Worm (Caenorhabditis elegans) whole organism, L1 larva: ENCODE measurements around the gene ard-1.

Experiments used
- F16B12.6 ChIP-seq: fragments of 150-350 bp; optimal IDR thresholded peaks from 2 replicates; lab custom pipeline; 2014; ENCODE audit warnings: missing biosample characterization, missing genetic modification characterization
- aly-2 ChIP-seq: fragments of 150-350 bp; optimal IDR thresholded peaks from 2 replicates; lab custom pipeline; 2014; ENCODE audit warnings: missing biosample characterization, missing genetic modification characterization
- ama-1 ChIP-seq: fragments of 150-350 bp; optimal IDR thresholded peaks from 2 replicates; lab custom pipeline; 2014
- blmp-1 ChIP-seq: fragments of 150-350 bp; optimal IDR thresholded peaks from 2 replicates; lab custom pipeline; 2014; ENCODE audit warnings: missing biosample characterization, missing genetic modification characterization
- ceh-63 ChIP-seq: fragments of 200-800 bp; sonication (Bioruptor generic); optimal IDR thresholded peaks from 2 replicates; lab custom pipeline; 2018; ENCODE audit warnings: mild to moderate bottlenecking, missing genetic modification characterization, missing compliant biosample characterization
- ceh-8 ChIP-seq: fragments of 200-800 bp; sonication (Bioruptor generic); optimal IDR thresholded peaks from 2 replicates; lab custom pipeline; 2018; ENCODE audit warnings: mild to moderate bottlenecking, missing genetic modification characterization, moderate library complexity, missing compliant biosample characterization
- ceh-82 ChIP-seq, 3 experiments: fragments of 150-350 bp in 1 of 3; sonication (generic microtip) in 2 of 3; optimal IDR thresholded peaks; 2 replicates each; lab custom pipeline; 2014 to 2017; ENCODE audit warnings: missing biosample characterization in 3 of 3, missing genetic modification characterization in 3 of 3
- dpl-1 ChIP-seq, 3 experiments: fragments of 150-350 bp in 2 of 3; sonication (generic microtip) in 1 of 3; optimal IDR thresholded peaks; 2 replicates each; lab custom pipeline; 2014 to 2017; ENCODE audit warnings: missing biosample characterization in 3 of 3, missing genetic modification characterization in 3 of 3, missing genetic modification reagents in 3 of 3
- dsc-1 ChIP-seq: sonication (generic microtip); optimal IDR thresholded peaks from 2 replicates; lab custom pipeline; 2016; ENCODE audit warnings: mild to moderate bottlenecking, missing genetic modification characterization, missing compliant biosample characterization
- efl-3 ChIP-seq: fragments of 200-800 bp; sonication (Bioruptor generic); optimal IDR thresholded peaks from 2 replicates; lab custom pipeline; 2018; ENCODE audit warnings: mild to moderate bottlenecking, missing genetic modification characterization, missing compliant biosample characterization
- elt-2 ChIP-seq: sonication (generic microtip); optimal IDR thresholded peaks from 2 replicates; lab custom pipeline; 2016; ENCODE audit warnings: missing genetic modification characterization, mild to moderate bottlenecking, inconsistent platforms, missing compliant biosample characterization, missing genetic modification reagents
- fkh-10 ChIP-seq: sonication (generic microtip); optimal IDR thresholded peaks from 2 replicates; lab custom pipeline; 2017; ENCODE audit warnings: missing biosample characterization, missing genetic modification reagents, missing genetic modification characterization
- fkh-4 ChIP-seq: sonication (generic microtip); optimal IDR thresholded peaks from 2 replicates; lab custom pipeline; 2016; ENCODE audit warnings: missing compliant biosample characterization, missing genetic modification characterization, borderline replicate concordance
- fkh-8 ChIP-seq: sonication (generic microtip); optimal IDR thresholded peaks from 2 replicates; lab custom pipeline; 2016; ENCODE audit warnings: mild to moderate bottlenecking, missing genetic modification characterization, missing compliant biosample characterization
- fos-1 ChIP-seq: fragments of 150-350 bp; optimal IDR thresholded peaks from 2 replicates; lab custom pipeline; 2014; ENCODE audit warnings: missing biosample characterization, missing genetic modification characterization
- hlh-17 ChIP-seq: fragments of 200-800 bp; sonication (Bioruptor generic); optimal IDR thresholded peaks from 2 replicates; lab custom pipeline; 2018; ENCODE audit warnings: missing genetic modification characterization, mild to moderate bottlenecking, missing compliant biosample characterization, moderate library complexity, borderline replicate concordance
- irx-1 ChIP-seq: sonication (generic microtip); optimal IDR thresholded peaks from 2 replicates; lab custom pipeline; 2016; ENCODE audit warnings: missing genetic modification characterization, missing compliant biosample characterization
- isw-1 ChIP-seq: fragments of 200-800 bp; sonication (Bioruptor generic); IDR thresholded peaks from 2 replicates; pipeline ENCODE4 v1.3.6; 2022; ENCODE audit warnings: missing genetic modification characterization, missing compliant biosample characterization
- jun-1 ChIP-seq: fragments of 150-350 bp; optimal IDR thresholded peaks from 2 replicates; lab custom pipeline; 2014; ENCODE audit warnings: missing biosample characterization, missing genetic modification reagents, missing genetic modification characterization
- lin-13 ChIP-seq: fragments of 150-350 bp; optimal IDR thresholded peaks from 2 replicates; lab custom pipeline; 2014; ENCODE audit warnings: missing biosample characterization, missing genetic modification reagents, missing genetic modification characterization
- lin-14 ChIP-seq: fragments of 200-800 bp; sonication (Bioruptor generic); optimal IDR thresholded peaks from 2 replicates; lab custom pipeline; 2018; ENCODE audit warnings: mild to moderate bottlenecking, missing genetic modification characterization, moderate library complexity, missing compliant biosample characterization
- lin-35 ChIP-seq, 2 experiments: fragments of 150-350 bp; optimal IDR thresholded peaks; 2 replicates each; lab custom pipeline; 2014; ENCODE audit warnings: missing biosample characterization in 2 of 2, missing genetic modification characterization in 2 of 2, missing genetic modification reagents in 2 of 2
- lir-3 ChIP-seq: sonication (generic microtip); optimal IDR thresholded peaks from 2 replicates; lab custom pipeline; 2016; ENCODE audit warnings: mild to moderate bottlenecking, missing genetic modification characterization, moderate library complexity, missing compliant biosample characterization; ENCODE audit not compliant: poor library complexity
- mab-9 ChIP-seq: fragments of 200-800 bp; sonication (Bioruptor generic); IDR thresholded peaks from 2 replicates; pipeline ENCODE4 v1.3.6; 2022; ENCODE audit warnings: missing genetic modification reagents, missing genetic modification characterization, missing compliant biosample characterization
- mdl-1 ChIP-seq, 2 experiments: fragments of 150-350 bp; optimal IDR thresholded peaks; 2 replicates each; lab custom pipeline; 2014 to 2017; ENCODE audit warnings: missing biosample characterization in 2 of 2, missing genetic modification characterization in 2 of 2, inconsistent platforms in 1 of 2
- mef-2 ChIP-seq: fragments of 150-350 bp; optimal IDR thresholded peaks from 2 replicates; lab custom pipeline; 2014; ENCODE audit warnings: missing biosample characterization, missing genetic modification characterization
- nhr-11 ChIP-seq: fragments of 150-350 bp; optimal IDR thresholded peaks from 2 replicates; lab custom pipeline; 2014; ENCODE audit warnings: missing biosample characterization, missing genetic modification characterization
- nhr-12 ChIP-seq: sonication (generic microtip); optimal IDR thresholded peaks from 2 replicates; lab custom pipeline; 2017; ENCODE audit warnings: missing biosample characterization, missing genetic modification characterization
- nhr-19 ChIP-seq: fragments of 200-800 bp; sonication (Bioruptor generic); conservative IDR thresholded peaks from 2 replicates; pipeline ENCODE4 v1.3.6; 2022; ENCODE audit warnings: missing genetic modification characterization, missing compliant biosample characterization
- nhr-237 ChIP-seq: fragments of 150-350 bp; optimal IDR thresholded peaks from 2 replicates; lab custom pipeline; 2014; ENCODE audit warnings: missing biosample characterization, missing genetic modification characterization
- nhr-28 ChIP-seq: fragments of 150-350 bp; optimal IDR thresholded peaks from 2 replicates; lab custom pipeline; 2014; ENCODE audit warnings: missing biosample characterization, missing genetic modification characterization
- nhr-47 ChIP-seq: sonication (generic microtip); optimal IDR thresholded peaks from 2 replicates; lab custom pipeline; 2016; ENCODE audit warnings: mild to moderate bottlenecking, missing genetic modification characterization, moderate library complexity, missing compliant biosample characterization
- nhr-76 ChIP-seq: sonication (generic microtip); optimal IDR thresholded peaks from 2 replicates; lab custom pipeline; 2017; ENCODE audit warnings: missing biosample characterization, missing genetic modification characterization
- nhr-77 ChIP-seq: fragments of 150-350 bp; optimal IDR thresholded peaks from 2 replicates; lab custom pipeline; 2014; ENCODE audit warnings: missing biosample characterization, missing genetic modification characterization
- nhr-84 ChIP-seq: sonication (generic microtip); optimal IDR thresholded peaks from 2 replicates; lab custom pipeline; 2017; ENCODE audit warnings: missing biosample characterization, missing genetic modification characterization
- nhr-85 ChIP-seq: sonication (generic microtip); peaks from one replicate; lab custom pipeline; 2016; ENCODE audit warnings: missing genetic modification characterization, inconsistent platforms, missing compliant biosample characterization
- pax-3 ChIP-seq: fragments of 200-800 bp; sonication (Bioruptor generic); optimal IDR thresholded peaks from 2 replicates; lab custom pipeline; 2018; ENCODE audit warnings: mild to moderate bottlenecking, missing genetic modification characterization, moderate library complexity, missing compliant biosample characterization
- sox-4 ChIP-seq: sonication (generic microtip); optimal IDR thresholded peaks from 2 replicates; lab custom pipeline; 2016; ENCODE audit warnings: missing genetic modification characterization, missing compliant biosample characterization
- sptf-1 ChIP-seq: fragments of 150-350 bp; optimal IDR thresholded peaks from 2 replicates; lab custom pipeline; 2014; ENCODE audit warnings: missing biosample characterization, missing genetic modification characterization
- tbx-2 ChIP-seq: sonication (generic microtip); optimal IDR thresholded peaks from 2 replicates; lab custom pipeline; 2016; ENCODE audit warnings: missing genetic modification characterization, missing compliant biosample characterization
- tlp-1 ChIP-seq: fragments of 150-350 bp; optimal IDR thresholded peaks from 2 replicates; lab custom pipeline; 2014; ENCODE audit warnings: missing biosample characterization, missing genetic modification characterization
- unc-30 ChIP-seq: sonication (generic microtip); optimal IDR thresholded peaks from 2 replicates; lab custom pipeline; 2017; ENCODE audit warnings: missing biosample characterization, missing genetic modification characterization
- unc-62 ChIP-seq: fragments of 150-350 bp; optimal IDR thresholded peaks from 2 replicates; lab custom pipeline; 2014; ENCODE audit warnings: missing biosample characterization, missing genetic modification reagents, missing genetic modification characterization
- unc-86 ChIP-seq: sonication (generic microtip); optimal IDR thresholded peaks from 2 replicates; lab custom pipeline; 2016; ENCODE audit warnings: missing genetic modification characterization, missing compliant biosample characterization
- unc-98 ChIP-seq: fragments of 200-800 bp; sonication (Bioruptor generic); IDR thresholded peaks from 2 replicates; pipeline ENCODE4 v1.3.6; 2022; ENCODE audit warnings: missing genetic modification characterization, missing compliant biosample characterization
- vab-15 ChIP-seq: sonication (generic microtip); optimal IDR thresholded peaks from 2 replicates; lab custom pipeline; 2017; ENCODE audit warnings: missing genotype, mild to moderate bottlenecking, missing genetic modification characterization, missing compliant biosample characterization
- zag-1 ChIP-seq: fragments of 150-350 bp; optimal IDR thresholded peaks from 2 replicates; lab custom pipeline; 2014; ENCODE audit warnings: missing biosample characterization, missing genetic modification characterization
- zip-4 ChIP-seq: fragments of 200-800 bp; sonication (Bioruptor generic); optimal IDR thresholded peaks from 2 replicates; lab custom pipeline; 2018; ENCODE audit warnings: mild to moderate bottlenecking, missing genetic modification characterization, moderate library complexity, missing compliant biosample characterization

Gene ard-1

ce11 chrIV:11097795-11098194 lies 33.3 kb upstream of the ard-1 start, which contains the start of gene M7.12 (continued):
- TF ChIP-seq mdl-1 (tag; optimal IDR thresholded peaks at IDR 0.05; lab: Kevin White, UChicago) (no peak), efl-3 (GFP tag; lab: Kevin White, UChicago) (no peak), ama-1 (no peak), nhr-12 (tag; lab: Kevin White, UChicago) (no peak), isw-1 (GFP tag; lab: Robert Waterston, UW) (no peak), nhr-19 (peak; percentile 53), pax-3 (tag; lab: Kevin White, UChicago) (no peak), dsc-1 (tag; lab: Kevin White, UChicago) (peak; percentile 54), nhr-84 (tag; lab: Kevin White, UChicago) (no peak), ceh-82 (tag; optimal IDR thresholded peaks at IDR 0.05; lab: Kevin White, UChicago) (peak in 1 of 3 experiments; percentile 7), fkh-8 (tag; lab: Kevin White, UChicago) (peak; percentile 48), unc-86 (tag; lab: Kevin White, UChicago) (no peak), vab-15 (tag; lab: Kevin White, UChicago) (no peak), elt-2 (tag; lab: Kevin White, UChicago) (no peak), jun-1 (no peak), fkh-10 (no peak), irx-1 (tag; lab: Kevin White, UChicago) (no peak), unc-30 (tag; lab: Kevin White, UChicago) (no peak), nhr-11 (tag; lab: Kevin White, UChicago) (no peak), nhr-77 (tag; lab: Kevin White, UChicago) (no peak), unc-62 (GFP tag; lab: Kevin White, UChicago) (no peak), ceh-8 (GFP tag; lab: Kevin White, UChicago) (no peak), aly-2 (no peak), zag-1 (no peak), sox-4 (tag; lab: Kevin White, UChicago) (no peak), zip-4 (GFP tag; lab: Kevin White, UChicago) (no peak), tlp-1 (no peak), lin-14 (peak; percentile 63), lir-3 (tag; lab: Kevin White, UChicago) (no peak), mab-9 (no peak), nhr-76 (tag; lab: Kevin White, UChicago) (no peak), fkh-4 (tag; lab: Kevin White, UChicago) (no peak), nhr-47 (tag; lab: Kevin White, UChicago) (peak; percentile 34), nhr-28 (no peak), sptf-1 (tag; lab: Kevin White, UChicago) (no peak), dpl-1 (GFP tag; optimal IDR thresholded peaks at IDR 0.05; lab: Kevin White, UChicago) (no peak), fos-1 (no peak), nhr-237 (no peak)

ce11 chrIV:11100271-11100670 lies 30.8 kb upstream of the ard-1 start, which contains the start of gene str-3:
TSS of gene str-3 (minus strand) at chrIV:11100371.
- TF ChIP-seq unc-98 (GFP tag; lab: Robert Waterston, UW): no peak
- no peak for TF ChIP-seq dsc-1 (tag; lab: Kevin White, UChicago)
- no peak for TF ChIP-seq unc-86 (tag; lab: Kevin White, UChicago)
- TF ChIP-seq ceh-63 (GFP tag; lab: Kevin White, UChicago): no peak
- no peak for TF ChIP-seq fkh-8 (tag; lab: Kevin White, UChicago)
- TF ChIP-seq lin-35 (GFP tag; optimal IDR thresholded peaks at IDR 0.05; lab: Kevin White, UChicago): no peak
- no peak for TF ChIP-seq nhr-85
- TF ChIP-seq tbx-2 (tag; lab: Kevin White, UChicago): no peak
- no peak for TF ChIP-seq mdl-1 (tag; optimal IDR thresholded peaks at IDR 0.05; lab: Kevin White, UChicago)
- no peak for TF ChIP-seq blmp-1 (tag; lab: Kevin White, UChicago)
- no peak for TF ChIP-seq F16B12.6
- no peak for TF ChIP-seq nhr-237
- no peak for TF ChIP-seq mef-2 (tag; lab: Kevin White, UChicago)
- TF ChIP-seq ama-1: no peak
- TF ChIP-seq lin-13 (GFP tag; lab: Kevin White, UChicago): no peak
- TF ChIP-seq hlh-17 (GFP tag; lab: Kevin White, UChicago): no peak
- TF ChIP-seq, all 84 proteins: peak for 0
